Worm (Caenorhabditis elegans): Measurements from ENCODE around the gene sdz-8.

ce11 chrV:11545227-11545626 lies 29.2 kb upstream of the sdz-8 start, which contains the start of gene F38B7.10:
- TF ChIP-seq rnt-1 (tag; optimal IDR thresholded peaks at IDR 0.05) (no peak), efl-3 (GFP tag; optimal IDR thresholded peaks at IDR 0.05) (no peak), C34B4.2 (tag; optimal IDR thresholded peaks at IDR 0.05) (no peak), ztf-11 (tag; optimal IDR thresholded peaks at IDR 0.05) (no peak), ces-1 (GFP tag; optimal IDR thresholded peaks at IDR 0.05) (no peak), nhr-12 (tag; optimal IDR thresholded peaks at IDR 0.05) (no peak), unc-130 (tag; optimal IDR thresholded peaks at IDR 0.05) (no peak), aha-1 (tag; optimal IDR thresholded peaks at IDR 0.05) (no peak), nhr-76 (tag; optimal IDR thresholded peaks at IDR 0.05) (no peak), tbx-2 (tag; optimal IDR thresholded peaks at IDR 0.05) (no peak)

Measured in whole organism, L1 larva.